Worm (Caenorhabditis elegans) whole organism, L4/young adult: ENCODE measurements around the gene B0336.7.

Experiments used
- W03F9.2 ChIP-seq: fragments of 150-350 bp; optimal IDR thresholded peaks from 2 replicates; lab custom pipeline; 2014; ENCODE audit warnings: missing biosample characterization, missing genetic modification characterization
- dao-5 ChIP-seq: sonication (generic microtip); optimal IDR thresholded peaks from 2 replicates; lab custom pipeline; 2016; ENCODE audit warnings: missing genotype, missing genetic modification characterization, moderate library complexity, missing compliant biosample characterization
- him-1 ChIP-seq: sonication (generic microtip); optimal IDR thresholded peaks from 2 replicates; lab custom pipeline; 2016; ENCODE audit warnings: missing genotype, missing genetic modification reagents, missing genetic modification characterization, missing compliant biosample characterization

Gene B0336.7

ce11 chrIII:5721488-5721887, 24.3 kb upstream of the B0336.7 start:
- TF ChIP-seq him-1 (tag; lab: Kevin White, UChicago) (no peak), W03F9.2 (tag; lab: Kevin White, UChicago) (no peak), dao-5 (tag; lab: Kevin White, UChicago) (no peak)

DNA sequence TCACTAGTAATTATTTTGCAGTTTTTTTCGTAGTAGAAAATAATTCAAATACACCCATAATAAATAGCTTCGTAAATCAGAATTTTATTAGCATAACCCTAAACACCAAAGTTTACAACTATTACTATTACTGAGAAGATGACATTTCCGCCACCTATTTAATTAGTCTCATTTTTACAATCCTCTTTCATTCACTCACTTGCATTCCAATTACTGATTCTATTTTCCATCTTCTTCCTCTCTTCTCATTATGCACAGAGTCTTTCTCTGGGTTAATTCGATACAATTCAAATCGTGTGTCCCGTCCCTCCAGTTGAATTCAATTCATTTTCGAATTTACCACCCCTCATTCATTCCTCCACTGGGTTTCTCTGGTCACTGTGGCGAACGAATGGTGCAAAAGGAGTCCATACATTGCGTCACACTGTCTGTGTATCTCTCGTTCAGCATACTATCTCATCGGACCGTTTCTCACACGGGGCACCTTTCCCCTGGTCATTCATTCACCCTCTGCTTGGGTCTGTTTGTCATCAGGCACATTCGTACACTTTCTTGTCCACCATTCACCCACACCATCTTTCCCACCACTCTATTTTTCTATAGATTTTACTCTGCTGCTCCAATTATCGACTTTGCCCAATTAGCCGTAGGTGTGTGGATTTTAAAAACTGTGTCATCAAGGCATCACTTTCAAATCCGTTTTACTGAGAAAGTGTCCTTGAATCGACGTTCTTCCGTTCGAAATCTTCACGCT, 23.3 kb upstream of the B0336.7 start:
- TF ChIP-seq dao-5 (tag; lab: Kevin White, UChicago) (no peak), W03F9.2 (tag; lab: Kevin White, UChicago) (no peak), him-1 (tag; lab: Kevin White, UChicago) (no peak)

DNA sequence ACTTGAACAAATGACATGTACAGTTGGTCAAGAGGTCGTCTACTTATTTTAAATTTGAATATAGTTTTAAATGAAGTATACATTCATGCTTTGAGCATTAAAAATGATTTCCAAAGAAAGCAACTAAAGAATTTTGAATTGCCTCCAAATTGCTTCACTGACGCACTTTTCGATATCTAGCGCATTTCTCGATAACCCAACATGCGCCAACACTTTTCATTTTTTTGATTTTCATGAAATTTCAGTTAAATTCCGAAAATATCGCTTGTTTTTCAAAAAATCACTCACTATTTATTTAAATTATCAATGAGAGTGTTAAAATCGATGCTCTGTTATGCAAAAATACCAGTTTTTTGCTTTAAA, 22.6 kb upstream of the B0336.7 start:
- no peak for TF ChIP-seq him-1 (tag; lab: Kevin White, UChicago)
- no peak for TF ChIP-seq dao-5 (tag; lab: Kevin White, UChicago)
- TF ChIP-seq W03F9.2 (tag; lab: Kevin White, UChicago), result no peak

DNA sequence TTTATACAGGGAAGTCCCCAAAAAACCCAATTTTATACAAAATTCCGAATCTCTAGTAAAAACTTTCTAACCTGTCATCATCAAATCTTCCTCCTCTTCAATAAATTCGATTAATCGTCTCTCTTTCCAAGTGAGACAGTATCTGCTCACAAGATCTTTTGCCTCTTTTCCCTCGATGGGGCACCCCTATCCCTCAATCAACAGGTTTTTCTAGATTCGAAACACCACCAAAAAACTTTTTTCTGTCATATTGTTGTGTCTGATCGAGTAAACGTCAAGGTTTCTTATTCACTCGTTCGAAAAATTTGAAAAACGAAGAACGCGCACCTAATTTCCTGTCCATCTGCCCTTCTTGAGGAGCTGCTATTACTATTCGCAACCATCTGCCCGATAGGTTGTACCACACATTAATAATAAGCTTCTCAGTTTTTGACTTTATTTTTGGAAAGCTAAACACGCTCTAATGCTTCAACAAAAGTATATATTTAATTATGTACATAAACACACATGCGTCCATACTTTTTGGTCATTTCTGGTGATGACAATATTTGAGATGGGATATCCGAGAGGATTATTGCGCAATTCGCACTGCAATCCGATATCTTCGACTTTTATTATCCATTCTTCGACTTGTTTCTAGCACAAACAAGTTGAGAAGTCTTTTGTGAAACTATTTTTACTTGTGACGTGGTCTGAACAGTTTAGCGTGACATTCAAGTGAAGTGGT, 22.1 kb upstream of the B0336.7 start:
- TF ChIP-seq dao-5 (tag; lab: Kevin White, UChicago) (no peak), him-1 (tag; lab: Kevin White, UChicago) (no peak), W03F9.2 (tag; lab: Kevin White, UChicago) (no peak)

DNA sequence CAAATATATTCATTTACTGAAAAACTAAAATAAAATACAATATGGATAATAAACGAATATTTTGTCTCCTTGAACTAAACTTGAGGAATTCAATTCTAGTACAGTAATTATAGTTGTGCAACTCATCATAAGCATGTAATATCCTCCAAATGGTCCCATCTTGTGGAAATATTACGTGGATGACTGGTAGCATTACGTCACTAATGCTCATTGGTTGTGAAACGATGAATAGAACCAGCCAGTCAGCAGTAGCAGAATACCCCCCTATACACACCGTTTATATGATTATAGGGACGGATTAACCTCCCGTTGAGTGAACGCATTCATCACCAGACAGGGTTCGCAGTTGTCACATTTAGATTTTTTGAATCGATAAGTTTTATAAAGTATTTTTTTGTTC, 21.2 kb upstream of the B0336.7 start:
- TF ChIP-seq W03F9.2 (tag; lab: Kevin White, UChicago) (no peak), dao-5 (tag; lab: Kevin White, UChicago) (no peak), him-1 (tag; lab: Kevin White, UChicago) (no peak)

DNA sequence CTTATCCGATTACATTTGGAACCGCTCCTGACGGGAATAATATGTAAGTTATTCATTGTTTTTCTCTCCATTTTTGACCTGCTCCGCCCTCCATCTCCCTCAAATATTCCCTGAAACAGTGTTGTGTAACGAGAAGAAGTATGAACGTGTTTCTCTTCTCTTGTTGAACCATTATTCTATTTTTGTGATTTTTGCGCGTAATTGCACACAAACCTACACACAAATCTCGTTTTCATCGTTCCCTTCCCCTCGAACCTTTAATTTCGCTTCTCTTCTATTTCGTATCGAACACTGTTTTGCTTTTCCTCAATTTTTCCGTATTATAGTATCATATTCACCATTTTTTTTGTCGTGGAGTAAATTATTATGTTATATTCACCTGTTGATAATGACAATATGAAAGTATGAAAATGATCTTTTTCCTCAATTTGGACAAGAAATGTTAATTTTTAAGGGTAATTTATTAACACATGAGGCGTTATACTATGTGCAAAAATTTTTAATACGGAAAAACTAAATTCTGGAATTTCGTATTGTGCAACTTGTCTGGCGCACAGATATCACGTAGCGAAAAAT, 20.1 kb upstream of the B0336.7 start:
- no peak for TF ChIP-seq him-1 (tag; lab: Kevin White, UChicago)
- no peak for TF ChIP-seq W03F9.2 (tag; lab: Kevin White, UChicago)
- TF ChIP-seq dao-5 (tag; lab: Kevin White, UChicago), result no peak

- TF ChIP-seq dao-5 (tag; lab: Kevin White, UChicago) (no peak), W03F9.2 (tag; lab: Kevin White, UChicago) (peak; percentile 1), him-1 (tag; lab: Kevin White, UChicago) (peak; percentile 25)
Measured at ce11 chrIII:5715467-5715866, 18.3 kb upstream of the B0336.7 start.

DNA sequence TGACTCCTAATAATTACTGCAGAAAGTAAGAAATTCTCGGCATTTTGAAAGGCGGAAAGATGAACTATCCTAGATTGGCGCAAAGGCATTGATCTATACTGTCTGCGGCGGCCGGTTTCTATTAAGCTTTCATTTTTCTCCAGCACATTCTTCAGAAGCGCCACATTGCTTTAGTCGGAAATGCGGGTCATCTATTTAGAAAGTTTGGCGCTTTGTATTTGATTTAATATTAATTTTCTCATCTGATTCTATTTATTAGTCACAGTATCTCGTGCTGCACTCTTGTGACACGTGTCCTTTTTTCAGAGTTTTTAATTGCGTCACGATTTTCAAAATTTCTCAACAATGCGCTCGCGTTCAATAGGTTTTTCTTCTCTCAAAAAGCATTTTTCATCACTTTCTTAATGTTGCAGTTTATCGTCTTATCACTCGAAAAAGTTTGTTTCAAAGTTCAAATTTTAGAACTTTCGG, 17.9 kb upstream of the B0336.7 start:
- TF ChIP-seq dao-5 (tag; lab: Kevin White, UChicago) (no peak), him-1 (tag; lab: Kevin White, UChicago) (no peak), W03F9.2 (tag; lab: Kevin White, UChicago) (no peak)

ce11 chrIII:5714230-5714983, 17.2 kb upstream of the B0336.7 start, which contains the start of gene arf-1:
Gene arf-1 (plus strand): TSS chrIII:5714886.
- TF ChIP-seq dao-5 (tag; lab: Kevin White, UChicago) (no peak), W03F9.2 (tag; lab: Kevin White, UChicago) (no peak), him-1 (tag; lab: Kevin White, UChicago) (no peak)

ce11 chrIII:5711881-5712643, 14.9 kb upstream of the B0336.7 start:
- no peak for TF ChIP-seq W03F9.2 (tag; lab: Kevin White, UChicago)
- TF ChIP-seq dao-5 (tag; lab: Kevin White, UChicago), result no peak

DNA sequence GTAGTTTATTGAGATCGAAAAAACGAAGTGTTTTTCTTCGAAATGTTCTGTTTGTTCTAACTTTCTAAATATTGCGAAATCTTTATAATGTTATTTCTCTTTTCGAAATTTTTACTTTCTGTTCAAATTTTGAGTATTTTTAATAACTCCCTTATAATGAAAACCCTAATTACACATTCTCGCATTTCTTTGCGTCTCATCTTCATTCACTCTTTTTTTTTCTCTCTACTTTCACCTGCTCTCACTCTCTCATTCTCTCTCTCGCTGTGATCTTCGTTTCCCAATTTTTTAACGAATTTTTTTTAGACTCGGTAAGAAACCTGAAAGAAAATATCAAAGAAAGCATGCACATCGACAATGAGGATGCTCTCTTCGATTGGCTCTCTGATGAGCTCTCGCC, 14.1 kb upstream of the B0336.7 start, which contains the start of gene rbm-26:
rbm-26 (plus strand) TSS at position 301 of the 400 bp plus-strand sequence.
- TF ChIP-seq dao-5 (tag; lab: Kevin White, UChicago) (no peak), him-1 (tag; lab: Kevin White, UChicago) (no peak), W03F9.2 (tag; lab: Kevin White, UChicago) (no peak)

DNA sequence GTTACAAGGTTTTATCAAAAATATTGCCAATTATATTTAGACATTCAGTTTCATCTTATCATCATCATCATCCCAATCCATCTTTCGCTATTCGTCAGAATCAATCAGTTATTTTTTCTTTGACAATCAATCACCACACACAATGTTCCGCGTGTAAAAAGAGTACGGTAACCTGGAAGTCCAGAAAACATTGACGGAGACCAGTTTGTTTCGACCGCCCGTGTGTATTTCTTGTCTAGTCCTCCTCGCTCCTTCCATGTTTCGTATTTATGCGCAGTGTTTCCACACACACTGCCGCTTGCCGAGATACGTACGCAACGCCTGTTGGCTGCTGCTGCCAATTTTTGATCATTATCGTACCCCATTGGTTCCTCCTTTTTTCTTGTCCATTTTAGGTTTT, 13.5 kb upstream of the B0336.7 start:
- TF ChIP-seq him-1 (tag; lab: Kevin White, UChicago) (no peak), W03F9.2 (tag; lab: Kevin White, UChicago) (no peak), dao-5 (tag; lab: Kevin White, UChicago) (no peak)
